Worm (Caenorhabditis elegans): ENCODE data around the gene F26G1.11.

DNA sequence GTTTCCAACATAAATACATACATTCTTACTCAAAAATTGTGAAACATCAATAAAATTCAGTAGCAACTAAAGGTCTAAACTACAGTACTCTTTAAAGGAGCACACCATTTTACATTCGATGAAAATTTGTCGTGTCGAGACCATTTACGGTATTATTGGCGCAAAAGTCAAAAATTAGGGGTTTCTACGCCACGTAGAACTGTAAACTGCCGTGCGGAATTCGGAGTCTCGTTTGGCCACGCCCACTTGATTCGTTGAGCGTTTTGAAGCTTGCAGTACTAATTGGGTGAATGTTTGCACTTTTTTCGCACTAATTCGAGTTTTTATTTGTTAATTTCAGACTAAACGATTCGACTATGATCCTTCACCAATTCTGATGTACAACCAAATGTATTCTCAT, 13.8 kb downstream of the F26G1.11 start:
- TF ChIP-seq ztf-29 (GFP tag; IDR thresholded peaks at IDR 0.05), result no peak
- TF ChIP-seq ztf-23 (GFP tag; IDR thresholded peaks at IDR 0.05), result no peak
- TF ChIP-seq T22C8.4 (GFP tag; IDR thresholded peaks at IDR 0.05), result no peak
- no peak for TF ChIP-seq med-1 (GFP tag; optimal IDR thresholded peaks at IDR 0.05; ENCODE audit: insufficient read depth)
- peak; percentile 25; the same call in 1 of the 2 replicates for TF ChIP-seq flt-1 (GFP tag; IDR thresholded peaks at IDR 0.05)
- no peak for TF ChIP-seq tab-1 (GFP tag; IDR thresholded peaks at IDR 0.05)
- no peak for TF ChIP-seq ref-1 (GFP tag; conservative IDR thresholded peaks at IDR 0.05)
- TF ChIP-seq cog-1 (tag; optimal IDR thresholded peaks at IDR 0.05), result no peak
- TF ChIP-seq klf-2 (GFP tag; conservative IDR thresholded peaks at IDR 0.05), result no peak
